Fruit fly (Drosophila melanogaster): ENCODE measurements around the gene Alp12.
A peak's percentile ranks its signal among the peaks of the same experiment; 100 is the strongest.

The Alp12 gene

dm6 chr2L:19444734-19445140 is 20.9 kb downstream of the Alp12 start, which contains the start of gene Hs2st (continued):
- TF ChIP-seq Drgx (GFP tag; IDR thresholded peaks at IDR 0.05) = peak; percentile 86
- peak; percentile 96 for TF ChIP-seq Atf-2 (GFP tag; optimal IDR thresholded peaks at IDR 0.05)
- TF ChIP-seq CG3163 (GFP tag; optimal IDR thresholded peaks at IDR 0.05) = peak; percentile 77
- peak; percentile 80 for TF ChIP-seq CG15073 (GFP tag; optimal IDR thresholded peaks at IDR 0.05)
- peak; percentile 95 for TF ChIP-seq CG1602 (GFP tag; optimal IDR thresholded peaks at IDR 0.05)
- peak; percentile 89 for TF ChIP-seq CG1792 (GFP tag; optimal IDR thresholded peaks at IDR 0.05)
- no peak for TF ChIP-seq Hr39 (optimal IDR thresholded peaks at IDR 0.05)
- peak; percentile 93 for TF ChIP-seq CG15479 (GFP tag; optimal IDR thresholded peaks at IDR 0.05)
- peak; percentile 78 for TF ChIP-seq ATbp (GFP tag; optimal IDR thresholded peaks at IDR 0.05)
- peak; percentile 86 for TF ChIP-seq PHDP (tag; optimal IDR thresholded peaks at IDR 0.05)
- TF ChIP-seq CG6791 (GFP tag; IDR thresholded peaks at IDR 0.05; ENCODE audit: partially characterized antibody) = no peak
- peak; percentile 91; the same call in 2 of the 3 replicates for TF ChIP-seq CG3726 (GFP tag; IDR thresholded peaks at IDR 0.05)
- TF ChIP-seq chm (GFP tag; IDR thresholded peaks at IDR 0.05) = peak; percentile 88
- TF ChIP-seq Dbx (GFP tag; IDR thresholded peaks at IDR 0.05) = peak; percentile 96
- peak; percentile 84 for TF ChIP-seq CG12236 (GFP tag; optimal IDR thresholded peaks at IDR 0.05)
- peak; percentile 94 for TF ChIP-seq Aef1 (GFP tag; IDR thresholded peaks at IDR 0.05)
- no peak for TF ChIP-seq pita (GFP tag; optimal IDR thresholded peaks at IDR 0.05)
- TF ChIP-seq org-1 (GFP tag; optimal IDR thresholded peaks at IDR 0.05) = peak; percentile 79
- TF ChIP-seq Tbp (GFP tag; optimal IDR thresholded peaks at IDR 0.05) = peak; percentile 65
- TF ChIP-seq pb (GFP tag; optimal IDR thresholded peaks at IDR 0.05) = peak; percentile 83
- TF ChIP-seq gcm2 (GFP tag; optimal IDR thresholded peaks at IDR 0.05) = peak; percentile 84
- TF ChIP-seq E2f1 (GFP tag; IDR thresholded peaks at IDR 0.05) = peak; percentile 90
- TF ChIP-seq luna (GFP tag; optimal IDR thresholded peaks at IDR 0.05) = peak; percentile 83
- TF ChIP-seq CG12942 (GFP tag; optimal IDR thresholded peaks at IDR 0.05) = peak; percentile 96
- TF ChIP-seq wor (GFP tag; IDR thresholded peaks at IDR 0.05) = peak; percentile 89
- TF ChIP-seq zen2 (GFP tag; IDR thresholded peaks at IDR 0.05; ENCODE audit: partially characterized antibody) = no peak
- peak; percentile 96 for TF ChIP-seq CG12769 (tag; optimal IDR thresholded peaks at IDR 0.05)
- TF ChIP-seq ftz-f1 (GFP tag; optimal IDR thresholded peaks at IDR 0.05) = peak; percentile 88
- TF ChIP-seq Neu2 (GFP tag; optimal IDR thresholded peaks at IDR 0.05; ENCODE audit: borderline replicate concordance) = peak; percentile 72
- no peak for TF ChIP-seq gsb-n (tag; optimal IDR thresholded peaks at IDR 0.05)
- peak; percentile 92 for TF ChIP-seq CG11093 (GFP tag; IDR thresholded peaks at IDR 0.05)
- TF ChIP-seq CG1603 (tag; optimal IDR thresholded peaks at IDR 0.05) = peak; percentile 96
- TF ChIP-seq CG16779 (GFP tag; IDR thresholded peaks at IDR 0.05) = peak; percentile 83
- TF ChIP-seq Vsx1 (GFP tag; optimal IDR thresholded peaks at IDR 0.05) = no peak
- TF ChIP-seq CG11398 (GFP tag; optimal IDR thresholded peaks at IDR 0.05) = peak; percentile 84
- TF ChIP-seq sim (GFP tag; IDR thresholded peaks at IDR 0.05) = peak; percentile 64; the same call in 1 of the 2 replicates
- peak; percentile 97 for TF ChIP-seq Chrac-16 (GFP tag; optimal IDR thresholded peaks at IDR 0.05)
- TF ChIP-seq CG1233 (GFP tag; optimal IDR thresholded peaks at IDR 0.05) = peak; percentile 83
- TF ChIP-seq maf-S (GFP tag; optimal IDR thresholded peaks at IDR 0.05) = peak; percentile 95
- peak; percentile 79 for TF ChIP-seq Ravus (GFP tag; IDR thresholded peaks at IDR 0.05)
- peak; percentile 98 for TF ChIP-seq CG2120 (GFP tag; optimal IDR thresholded peaks at IDR 0.05)
- TF ChIP-seq bowl (GFP tag; IDR thresholded peaks at IDR 0.05) = peak; percentile 48; the same call in 1 of the 2 replicates
- peak; percentile 29; the same call in 1 of the 2 replicates for TF ChIP-seq inv (GFP tag; IDR thresholded peaks at IDR 0.05; ENCODE audit: partially characterized antibody)
- peak; percentile 90 for TF ChIP-seq H2.0 (GFP tag; IDR thresholded peaks at IDR 0.05)
- TF ChIP-seq Lim3 (GFP tag; IDR thresholded peaks at IDR 0.05) = peak; percentile 77
- no peak for TF ChIP-seq Sox100B (GFP tag; optimal IDR thresholded peaks at IDR 0.05)
- TF ChIP-seq sima (GFP tag; optimal IDR thresholded peaks at IDR 0.05) = peak; percentile 79
- peak; percentile 88 for TF ChIP-seq CG15601 (tag; optimal IDR thresholded peaks at IDR 0.05)
- TF ChIP-seq CG43689 (GFP tag; IDR thresholded peaks at IDR 0.05) = peak; percentile 67
- TF ChIP-seq BEAF-32 (GFP tag; optimal IDR thresholded peaks at IDR 0.05) = peak; percentile 68
- peak; percentile 79 for TF ChIP-seq CG3838 (GFP tag; optimal IDR thresholded peaks at IDR 0.05)
- TF ChIP-seq ash1 (GFP tag; optimal IDR thresholded peaks at IDR 0.05) = no peak

Measured in whole organism, embryonic.